Worm (Caenorhabditis elegans): ENCODE measurements around the gene hpo-25.

The hpo-25 gene

ce11 chrII:2359965-2360364 lies 9.1 kb upstream of the hpo-25 start, which contains the start of gene F43C11.16:
F43C11.16 (minus strand) TSS chrII:2360065.
- no peak for TF ChIP-seq mml-1 (tag; optimal IDR thresholded peaks at IDR 0.05)
- TF ChIP-seq nhr-23 (tag; optimal IDR thresholded peaks at IDR 0.05) = no peak
- TF ChIP-seq skn-1 (tag; optimal IDR thresholded peaks at IDR 0.05) = no peak
- TF ChIP-seq fkh-2 (tag; optimal IDR thresholded peaks at IDR 0.05) = no peak
- no peak for TF ChIP-seq fos-1 (tag; optimal IDR thresholded peaks at IDR 0.05)
- TF ChIP-seq nhr-67 (tag; optimal IDR thresholded peaks at IDR 0.05) = no peak
- no peak for TF ChIP-seq lin-15B (tag; optimal IDR thresholded peaks at IDR 0.05)
- no peak for TF ChIP-seq unc-39 (tag; optimal IDR thresholded peaks at IDR 0.05)
- no peak for TF ChIP-seq nhr-43 (tag; optimal IDR thresholded peaks at IDR 0.05; ENCODE audit: poor library complexity, severe bottlenecking)
- no peak for TF ChIP-seq daf-12 (tag; optimal IDR thresholded peaks at IDR 0.05)
- no peak for TF ChIP-seq nhr-11 (tag; optimal IDR thresholded peaks at IDR 0.05)
- no peak for TF ChIP-seq ztf-11 (tag; optimal IDR thresholded peaks at IDR 0.05)
- TF ChIP-seq ZK546.5 (tag; optimal IDR thresholded peaks at IDR 0.05) = no peak

ce11 chrII:2363673-2364072 lies 5.4 kb upstream of the hpo-25 start, which contains the start of gene F43C11.11:
F43C11.11 (minus strand) TSS chrII:2363773.
- TF ChIP-seq ZK546.5 (tag; optimal IDR thresholded peaks at IDR 0.05) (no peak), fkh-10 (GFP tag; optimal IDR thresholded peaks at IDR 0.05) (no peak), ama-1 (optimal IDR thresholded peaks at IDR 0.05) (no peak), lin-39 (tag; optimal IDR thresholded peaks at IDR 0.05) (no peak), pha-4 (tag; optimal IDR thresholded peaks at IDR 0.05) (no peak), egl-27 (tag; optimal IDR thresholded peaks at IDR 0.05) (no peak), ztf-11 (tag; optimal IDR thresholded peaks at IDR 0.05) (no peak), daf-12 (tag; optimal IDR thresholded peaks at IDR 0.05) (no peak), eor-1 (tag; optimal IDR thresholded peaks at IDR 0.05) (no peak), nhr-76 (tag; optimal IDR thresholded peaks at IDR 0.05) (no peak), ceh-9 (tag; optimal IDR thresholded peaks at IDR 0.05) (no peak), mml-1 (tag; optimal IDR thresholded peaks at IDR 0.05) (no peak), nhr-12 (tag; optimal IDR thresholded peaks at IDR 0.05) (no peak), ceh-82 (tag; optimal IDR thresholded peaks at IDR 0.05) (no peak), sea-2 (GFP tag; optimal IDR thresholded peaks at IDR 0.05) (no peak), unc-62 (GFP tag; optimal IDR thresholded peaks at IDR 0.05) (no peak), tbx-2 (tag; optimal IDR thresholded peaks at IDR 0.05) (no peak)

- no peak for TF ChIP-seq lsy-12 (tag; optimal IDR thresholded peaks at IDR 0.05)
- no peak for TF ChIP-seq jun-1 (tag; optimal IDR thresholded peaks at IDR 0.05)
- TF ChIP-seq ama-1 (optimal IDR thresholded peaks at IDR 0.05) = no peak
- TF ChIP-seq ztf-4 (tag; optimal IDR thresholded peaks at IDR 0.05) = no peak
- no peak for TF ChIP-seq pqm-1 (tag; optimal IDR thresholded peaks at IDR 0.05)
- no peak for TF ChIP-seq lin-15B (tag; optimal IDR thresholded peaks at IDR 0.05)
- TF ChIP-seq nhr-76 (tag; optimal IDR thresholded peaks at IDR 0.05) = no peak
- TF ChIP-seq daf-12 (tag; optimal IDR thresholded peaks at IDR 0.05) = no peak
- no peak for TF ChIP-seq mml-1 (tag; optimal IDR thresholded peaks at IDR 0.05)
- no peak for TF ChIP-seq nhr-67 (tag; optimal IDR thresholded peaks at IDR 0.05)
- no peak for TF ChIP-seq nhr-28 (tag; optimal IDR thresholded peaks at IDR 0.05)
- no peak for TF ChIP-seq nhr-77 (tag; optimal IDR thresholded peaks at IDR 0.05)
- TF ChIP-seq nhr-237 (tag; optimal IDR thresholded peaks at IDR 0.05) = no peak
- TF ChIP-seq nhr-23 (tag; optimal IDR thresholded peaks at IDR 0.05) = no peak
- TF ChIP-seq eor-1 (tag; optimal IDR thresholded peaks at IDR 0.05) = no peak
- TF ChIP-seq ceh-16 (tag; optimal IDR thresholded peaks at IDR 0.05) = no peak
- TF ChIP-seq aly-2 (tag; optimal IDR thresholded peaks at IDR 0.05) = no peak
- TF ChIP-seq elt-1 (tag; optimal IDR thresholded peaks at IDR 0.05) = no peak
- TF ChIP-seq nhr-25 (tag; optimal IDR thresholded peaks at IDR 0.05) = no peak
- no peak for TF ChIP-seq ztf-11 (tag; optimal IDR thresholded peaks at IDR 0.05)
Measured at ce11 chrII:2366623-2367365, 2.3 kb upstream of the hpo-25 start, which contains the start of the genes F43C11.12 and F16G10.5. F43C11.12 (minus strand) TSS chrII:2366723. F16G10.5 (plus strand) TSS chrII:2367315.

- TF ChIP-seq egl-5 (tag; optimal IDR thresholded peaks at IDR 0.05) (no peak), skn-1 (tag; optimal IDR thresholded peaks at IDR 0.05) (no peak), elt-2 (tag; optimal IDR thresholded peaks at IDR 0.05) (no peak), mml-1 (tag; optimal IDR thresholded peaks at IDR 0.05) (no peak), nhr-12 (tag; optimal IDR thresholded peaks at IDR 0.05) (no peak), ceh-9 (tag; optimal IDR thresholded peaks at IDR 0.05) (no peak), egl-27 (tag; optimal IDR thresholded peaks at IDR 0.05) (no peak), hmg-11 (tag; optimal IDR thresholded peaks at IDR 0.05) (no peak), nhr-28 (tag; optimal IDR thresholded peaks at IDR 0.05) (no peak), lin-15B (tag; optimal IDR thresholded peaks at IDR 0.05) (no peak), snpc-4 (tag; optimal IDR thresholded peaks at IDR 0.05) (no peak), nhr-76 (tag; optimal IDR thresholded peaks at IDR 0.05) (no peak)
Measured at ce11 chrII:2372090-2372489, 3.0 kb downstream of the hpo-25 start, which contains the start of gene F16G10.3. F16G10.3 (plus strand) TSS chrII:2372390.
